Fruit fly (Drosophila melanogaster) whole organism, embryonic: ENCODE measurements around the gene Uba5.

Experiments used
- Aef1 ChIP-seq: fragments of 200-800 bp; sonication (Bioruptor generic); IDR thresholded peaks from 3 replicates; pipeline ENCODE4 v1.3.6; 2022; ENCODE audit warnings: missing biosample characterization, missing genetic modification characterization
- Antp ChIP-seq: fragments of 200-800 bp; sonication (Bioruptor generic); optimal IDR thresholded peaks from 3 replicates; lab custom pipeline; 2016; ENCODE audit warnings: missing biosample characterization, missing genetic modification characterization
- Blimp-1 ChIP-seq: fragments of 200-800 bp; sonication (Bioruptor generic); optimal IDR thresholded peaks from 3 replicates; lab custom pipeline; 2018; ENCODE audit warnings: missing biosample characterization, missing genetic modification characterization, mild to moderate bottlenecking, moderate library complexity, missing genetic modification reagents
- CG11247 ChIP-seq: fragments of 200-800 bp; sonication (Bioruptor generic); IDR thresholded peaks from 2 replicates; pipeline ENCODE4 v1.3.6; 2022; ENCODE audit warnings: missing biosample characterization, missing genetic modification characterization
- CG1602 ChIP-seq: fragments of 200-800 bp; sonication (Bioruptor generic); optimal IDR thresholded peaks from 3 replicates; lab custom pipeline; 2016; ENCODE audit warnings: missing biosample characterization, missing genetic modification characterization
- CG16863 ChIP-seq: fragments of 200-800 bp; sonication (Bioruptor generic); optimal IDR thresholded peaks from 3 replicates; lab custom pipeline; 2016; ENCODE audit warnings: missing biosample characterization, missing genetic modification characterization
- CG17385 ChIP-seq: fragments of 200-800 bp; sonication (Bioruptor generic); optimal IDR thresholded peaks from 3 replicates; lab custom pipeline; 2018; ENCODE audit warnings: missing biosample characterization, mild to moderate bottlenecking, missing genetic modification characterization
- CG17802 ChIP-seq: fragments of 200-800 bp; sonication (Bioruptor generic); optimal IDR thresholded peaks from 2 replicates; lab custom pipeline; 2018; ENCODE audit warnings: missing biosample characterization, mild to moderate bottlenecking, missing genetic modification characterization, moderate library complexity
- CG2712 ChIP-seq: fragments of 200-800 bp; optimal IDR thresholded peaks from 3 replicates; lab custom pipeline; 2019; ENCODE audit warnings: missing biosample characterization, mild to moderate bottlenecking, missing genetic modification characterization, moderate library complexity
- CG3281 ChIP-seq: fragments of 200-800 bp; sonication (Bioruptor generic); optimal IDR thresholded peaks from 3 replicates; lab custom pipeline; 2017; ENCODE audit warnings: missing biosample characterization, mild to moderate bottlenecking, missing genetic modification characterization
- CG4328 ChIP-seq: fragments of 200-800 bp; sonication (Bioruptor generic); optimal IDR thresholded peaks from 3 replicates; lab custom pipeline; 2017; ENCODE audit warnings: missing biosample characterization, missing genetic modification reagents, missing genetic modification characterization
- CG6175 ChIP-seq: fragments of 200-800 bp; sonication (Bioruptor generic); IDR thresholded peaks from 3 replicates; pipeline ENCODE4 v1.3.6; 2022; ENCODE audit warnings: missing biosample characterization, missing genetic modification characterization
- CG6272 ChIP-seq: fragments of 200-800 bp; sonication (Bioruptor generic); IDR thresholded peaks from 2 replicates; pipeline ENCODE4 v1.3.6; 2022; ENCODE audit warnings: missing biosample characterization, missing genetic modification characterization
- CG7556 ChIP-seq: fragments of 200-800 bp; sonication (Bioruptor generic); optimal IDR thresholded peaks from 2 replicates; lab custom pipeline; 2017; ENCODE audit warnings: missing biosample characterization, mild to moderate bottlenecking, missing genetic modification characterization
- CG7745 ChIP-seq: fragments of 200-800 bp; sonication (Bioruptor generic); optimal IDR thresholded peaks from 2 replicates; lab custom pipeline; 2018; ENCODE audit warnings: missing biosample characterization, mild to moderate bottlenecking, missing genetic modification characterization, moderate library complexity
- CG7786 ChIP-seq: fragments of 200-800 bp; sonication (Bioruptor generic); optimal IDR thresholded peaks from 2 replicates; lab custom pipeline; 2016; ENCODE audit warnings: missing biosample characterization, missing genetic modification characterization
- CG8359 ChIP-seq: fragments of 200-800 bp; sonication (Bioruptor generic); optimal IDR thresholded peaks from 2 replicates; lab custom pipeline; 2017; ENCODE audit warnings: missing biosample characterization, mild to moderate bottlenecking, missing genetic modification characterization, borderline replicate concordance
- CG8388 ChIP-seq: fragments of 200-800 bp; sonication (Bioruptor generic); optimal IDR thresholded peaks from 2 replicates; lab custom pipeline; 2019; ENCODE audit warnings: missing biosample characterization, mild to moderate bottlenecking, missing genetic modification characterization, moderate library complexity
- Dp ChIP-seq: fragments of 200-800 bp; sonication (Bioruptor generic); optimal IDR thresholded peaks from 2 replicates; lab custom pipeline; 2018; ENCODE audit warnings: missing biosample characterization, mild to moderate bottlenecking, missing genetic modification characterization, moderate library complexity
- E2f2 ChIP-seq: fragments of 200-800 bp; sonication (Bioruptor generic); IDR thresholded peaks from 2 replicates; pipeline ENCODE4 v1.3.6; 2022; ENCODE audit warnings: missing biosample characterization, missing genetic modification characterization
- Ets65A ChIP-seq: fragments of 200-800 bp; sonication (Bioruptor generic); peaks from one replicate; lab custom pipeline; 2016; ENCODE audit warnings: missing biosample characterization, missing genetic modification characterization
- Hey ChIP-seq: fragments of 200-800 bp; sonication (Bioruptor generic); optimal IDR thresholded peaks from 3 replicates; lab custom pipeline; 2018; ENCODE audit warnings: missing biosample characterization, mild to moderate bottlenecking, missing genetic modification characterization
- Jarid2 ChIP-seq: fragments of 200-800 bp; sonication (Bioruptor generic); optimal IDR thresholded peaks from 3 replicates; lab custom pipeline; 2017; ENCODE audit warnings: mild to moderate bottlenecking, missing biosample characterization, missing genetic modification reagents, missing genetic modification characterization
- MESR4 ChIP-seq: fragments of 200-800 bp; sonication (Bioruptor generic); optimal IDR thresholded peaks from 2 replicates; lab custom pipeline; 2018; ENCODE audit warnings: missing biosample characterization, mild to moderate bottlenecking, missing genetic modification characterization, moderate library complexity
- NC2β ChIP-seq: fragments of 200-800 bp; sonication (Bioruptor generic); optimal IDR thresholded peaks from 2 replicates; lab custom pipeline; 2016; ENCODE audit warnings: missing biosample characterization, missing genetic modification characterization
- NfI ChIP-seq: fragments of 200-800 bp; sonication (Bioruptor generic); optimal IDR thresholded peaks from 3 replicates; lab custom pipeline; 2018; ENCODE audit warnings: missing biosample characterization, mild to moderate bottlenecking, missing genetic modification characterization, moderate library complexity
- Ravus ChIP-seq: fragments of 200-800 bp; sonication (Bioruptor generic); IDR thresholded peaks from 2 replicates; pipeline ENCODE4 v1.3.6; 2022; ENCODE audit warnings: missing biosample characterization, missing genetic modification characterization
- Sry-β ChIP-seq: fragments of 200-800 bp; sonication (Bioruptor generic); optimal IDR thresholded peaks from 2 replicates; lab custom pipeline; 2018; ENCODE audit warnings: missing biosample characterization, mild to moderate bottlenecking, missing genetic modification characterization, moderate library complexity
- Ssrp ChIP-seq: fragments of 200-800 bp; sonication (Bioruptor generic); optimal IDR thresholded peaks from 2 replicates; lab custom pipeline; 2018; ENCODE audit warnings: missing biosample characterization, mild to moderate bottlenecking, missing genetic modification characterization, moderate library complexity
- Trl ChIP-seq, 3 experiments: fragments of >200 bp in 2 of 3; fragments of 200-800 bp in 1 of 3; sonication (Bioruptor generic) in 1 of 3; optimal IDR thresholded peaks; 2 replicates in 1 of 3; 3 replicates in 2 of 3; lab custom pipeline; 2016 to 2017; ENCODE audit warnings: missing biosample characterization in 1 of 3, missing genetic modification characterization in 1 of 3
- ara ChIP-seq: fragments of 200-800 bp; sonication (Bioruptor generic); IDR thresholded peaks from 2 replicates; pipeline ENCODE4 v1.3.6; 2022; ENCODE audit warnings: missing biosample characterization, missing genetic modification characterization
- bigmax ChIP-seq: fragments of 200-800 bp; sonication (Bioruptor generic); optimal IDR thresholded peaks from 2 replicates; lab custom pipeline; 2018; ENCODE audit warnings: missing biosample characterization, mild to moderate bottlenecking, missing genetic modification characterization
- crc ChIP-seq: fragments of 200-800 bp; sonication (Bioruptor generic); optimal IDR thresholded peaks from 2 replicates; lab custom pipeline; 2016; ENCODE audit warnings: missing biosample characterization, missing genetic modification characterization
- dimm ChIP-seq: fragments of 200-800 bp; sonication (Bioruptor generic); IDR thresholded peaks from 2 replicates; pipeline ENCODE4 v1.3.6; 2022; ENCODE audit warnings: missing biosample characterization, missing genetic modification characterization
- fd96Cb ChIP-seq: fragments of 200-800 bp; sonication (Bioruptor generic); optimal IDR thresholded peaks from 2 replicates; lab custom pipeline; 2018; ENCODE audit warnings: missing biosample characterization, mild to moderate bottlenecking, missing genetic modification characterization, moderate library complexity
- hkb ChIP-seq, 2 experiments: fragments of 200-800 bp in 1 of 2; fragments of >200 bp in 1 of 2; sonication (Bioruptor generic) in 1 of 2; IDR thresholded peaks in 1 of 2; optimal IDR thresholded peaks in 1 of 2; 2 replicates each; pipeline versions ENCODE4 v1.3.6 to Lab custom; 2017 to 2022; ENCODE audit warnings: missing biosample characterization in 1 of 2, missing genetic modification characterization in 1 of 2
- insv ChIP-seq, 2 experiments: fragments of 200-800 bp; sonication (Bioruptor generic); optimal IDR thresholded peaks; 3 replicates each; lab custom pipeline; 2016 to 2018; ENCODE audit warnings: missing biosample characterization in 2 of 2, missing genetic modification characterization in 2 of 2
- kni ChIP-seq: fragments of 200-800 bp; sonication (Bioruptor generic); optimal IDR thresholded peaks from 3 replicates; lab custom pipeline; 2017; ENCODE audit warnings: mild to moderate bottlenecking, missing biosample characterization, missing genetic modification reagents, missing genetic modification characterization
- lmd ChIP-seq: fragments of 200-800 bp; sonication (Bioruptor generic); IDR thresholded peaks from 2 replicates; pipeline ENCODE4 v1.3.6; 2022; ENCODE audit warnings: missing biosample characterization, missing genetic modification characterization
- org-1 ChIP-seq: fragments of 200-800 bp; sonication (Bioruptor generic); optimal IDR thresholded peaks from 2 replicates; lab custom pipeline; 2017; ENCODE audit warnings: missing biosample characterization, missing genetic modification characterization
- p53 ChIP-seq: fragments of 200-800 bp; sonication (Bioruptor generic); optimal IDR thresholded peaks from 2 replicates; lab custom pipeline; 2016; ENCODE audit warnings: missing biosample characterization, missing genetic modification characterization
- pb ChIP-seq: fragments of 200-800 bp; sonication (Bioruptor generic); optimal IDR thresholded peaks from 3 replicates; lab custom pipeline; 2016; ENCODE audit warnings: missing biosample characterization, missing genetic modification characterization
- pros ChIP-seq: fragments of 200-800 bp; sonication (Bioruptor generic); optimal IDR thresholded peaks from 3 replicates; lab custom pipeline; 2019; ENCODE audit warnings: missing biosample characterization, mild to moderate bottlenecking, missing genetic modification characterization, moderate library complexity
- sima ChIP-seq: fragments of 200-800 bp; sonication (Bioruptor generic); optimal IDR thresholded peaks from 2 replicates; lab custom pipeline; 2016; ENCODE audit warnings: missing biosample characterization, missing genetic modification characterization
- tgo ChIP-seq: fragments of 200-800 bp; sonication (Bioruptor generic); IDR thresholded peaks from 3 replicates; pipeline ENCODE4 v1.3.6; 2022; ENCODE audit warnings: missing biosample characterization, missing genetic modification characterization
- wek ChIP-seq: fragments of 200-800 bp; sonication (Bioruptor generic); optimal IDR thresholded peaks from 3 replicates; lab custom pipeline; 2018; ENCODE audit warnings: missing biosample characterization, mild to moderate bottlenecking, missing genetic modification characterization, moderate library complexity
- zfh2 ChIP-seq: fragments of 200-800 bp; sonication (Bioruptor generic); optimal IDR thresholded peaks from 2 replicates; lab custom pipeline; 2016; ENCODE audit warnings: missing biosample characterization, missing genetic modification characterization

The Uba5 gene

DNA sequence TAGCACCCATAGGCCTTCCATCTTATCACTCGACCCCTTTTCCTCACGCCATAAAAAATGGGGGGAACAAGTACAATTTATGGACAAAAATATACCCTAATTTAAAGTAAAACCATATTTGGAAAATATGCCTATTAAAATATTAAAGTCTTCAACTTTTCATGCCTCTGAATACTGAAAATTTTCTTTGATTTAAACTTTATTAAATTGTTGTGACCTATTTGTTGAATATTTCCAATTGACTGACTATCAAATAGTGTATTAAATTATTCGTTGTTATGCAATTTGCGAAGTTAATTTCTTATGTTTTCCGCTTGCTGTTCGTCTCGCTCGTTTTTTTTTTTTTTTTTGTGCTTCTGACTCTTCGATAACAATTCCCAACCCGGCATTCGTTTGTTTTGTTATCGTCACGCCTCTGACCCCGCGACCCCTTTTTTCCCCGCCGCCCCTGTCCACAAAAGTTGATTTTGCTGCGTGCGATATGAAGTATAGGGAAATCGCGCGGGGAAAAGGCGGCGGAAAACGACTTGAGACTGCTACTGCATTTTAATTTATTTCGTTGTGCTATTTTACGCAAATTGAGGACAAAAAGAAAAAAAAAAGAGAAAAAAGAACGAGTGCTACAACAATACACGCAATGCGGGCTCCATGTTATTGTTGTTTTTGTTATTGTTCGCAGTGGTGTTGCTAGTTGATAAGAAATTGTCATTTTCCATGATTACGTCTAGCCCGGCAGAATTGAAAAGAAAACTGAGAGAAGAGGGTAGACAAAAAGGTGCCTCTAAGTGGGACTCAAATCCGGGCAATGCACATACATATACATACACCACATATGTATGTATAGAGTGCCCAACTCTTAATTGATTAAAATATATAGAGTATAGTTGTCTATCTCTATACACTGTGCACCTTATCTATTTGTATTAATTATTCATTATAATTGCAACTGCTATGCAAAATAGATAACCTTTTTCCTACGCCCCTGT lies 38.5 kb downstream of the Uba5 start (continued):
- TF ChIP-seq Aef1 (GFP tag; lab: Robert Waterston, UW) (0 out of 3 replicates have a peak, but pooled peaks have one; percentile 52), tgo (GFP tag; lab: Robert Waterston, UW) (peak; percentile 61; the same call in 1 of the 3 replicates), CG7786 (GFP tag; lab: Kevin White, UChicago) (peak; percentile 4), kni (GFP tag; lab: Kevin White, UChicago) (peak; percentile 14), Antp (GFP tag; lab: Kevin White, UChicago) (peak; percentile 8), CG16863 (GFP tag; lab: Kevin White, UChicago) (no peak), CG1602 (GFP tag; lab: Kevin White, UChicago) (peak; percentile 46), org-1 (peak; percentile 23), pb (GFP tag; lab: Kevin White, UChicago) (no peak), wek (GFP tag; lab: Kevin White, UChicago) (no peak), CG2712 (tag; lab: Kevin White, UChicago) (peak; percentile 74), CG17385 (GFP tag; lab: Kevin White, UChicago) (peak; percentile 62), NC2β (no peak), sima (GFP tag; lab: Kevin White, UChicago) (no peak), crc (GFP tag; lab: Kevin White, UChicago) (peak; percentile 11), CG4328 (GFP tag; lab: Kevin White, UChicago) (no peak), Ssrp (peak; percentile 59), ara (GFP tag; lab: Robert Waterston, UW) (peak; percentile 37; the same call in 1 of the 2 replicates), CG6175 (no peak), CG8388 (GFP tag; lab: Kevin White, UChicago) (peak; percentile 66), insv (GFP tag; optimal IDR thresholded peaks at IDR 0.05; lab: Kevin White, UChicago) (no peak), hkb (optimal IDR thresholded peaks at IDR 0.05; lab: Kevin White, UChicago) (no peak), hkb (GFP tag; IDR thresholded peaks at IDR 0.05; lab: Robert Waterston, UW) (peak; percentile 72), Trl (optimal IDR thresholded peaks at IDR 0.05; lab: Kevin White, UChicago) (no peak), Trl (GFP tag; optimal IDR thresholded peaks at IDR 0.05; lab: Kevin White, UChicago) (peak; percentile 9), CG6272 (GFP tag; lab: Robert Waterston, UW) (peak; percentile 44), CG11247 (GFP tag; lab: Robert Waterston, UW) (peak; percentile 45; the same call in 1 of the 2 replicates), fd96Cb (peak; percentile 67), E2f2 (GFP tag; lab: Robert Waterston, UW) (peak; percentile 59), NfI (peak; percentile 31), Ravus (GFP tag; lab: Robert Waterston, UW) (no peak), Jarid2 (no peak), CG8359 (no peak), bigmax (no peak), CG7556 (peak; percentile 67), Hey (tag; lab: Kevin White, UChicago) (no peak), lmd (GFP tag; lab: Robert Waterston, UW) (peak; percentile 56), Ets65A (no peak), Dp (GFP tag; lab: Kevin White, UChicago) (no peak), Sry-β (GFP tag; lab: Kevin White, UChicago) (no peak), dimm (GFP tag; lab: Robert Waterston, UW) (no peak), CG17802 (no peak), CG3281 (GFP tag; lab: Kevin White, UChicago) (peak; percentile 14), MESR4 (no peak), p53 (GFP tag; lab: Kevin White, UChicago) (no peak), CG7745 (no peak), zfh2 (GFP tag; lab: Kevin White, UChicago) (no peak), Blimp-1 (peak; percentile 74), pros (GFP tag; lab: Kevin White, UChicago) (no peak)
